Fruit fly (Drosophila melanogaster) whole organism, wandering third instar larva: ENCODE measurements around the gene TwdlE.
A peak's percentile ranks its signal among the peaks of the same experiment; 100 is the strongest.

Experiments
- CG9705 ChIP-seq: fragments of 200-800 bp; sonication (Bioruptor generic); optimal IDR thresholded peaks from 2 replicates; lab custom pipeline; 2018; ENCODE audit warnings: missing biosample characterization, mild to moderate bottlenecking, missing genetic modification characterization
- HLH106 ChIP-seq: fragments of 200-800 bp; optimal IDR thresholded peaks from 3 replicates; lab custom pipeline; 2019; ENCODE audit warnings: missing biosample characterization, mild to moderate bottlenecking, missing genetic modification characterization, moderate library complexity
- Hr78 ChIP-seq: fragments of >200 bp; optimal IDR thresholded peaks from 2 replicates; lab custom pipeline; 2017; ENCODE audit warnings: missing biosample characterization, missing genetic modification characterization
- Jra ChIP-seq: sonication (Bioruptor generic); optimal IDR thresholded peaks from 2 replicates; lab custom pipeline; 2016; ENCODE audit warnings: missing biosample characterization, missing genetic modification characterization
- Rel ChIP-seq, 2 experiments: fragments of 200-800 bp; sonication (Bioruptor generic) in 1 of 2; optimal IDR thresholded peaks; 2 replicates in 1 of 2; 3 replicates in 1 of 2; lab custom pipeline; 2016 to 2019; ENCODE audit warnings: mild to moderate bottlenecking in 2 of 2, missing biosample characterization in 2 of 2, missing genetic modification characterization in 2 of 2, moderate library complexity in 1 of 2
- brk ChIP-seq: fragments of 200-800 bp; sonication (Bioruptor generic); optimal IDR thresholded peaks from 2 replicates; lab custom pipeline; 2016; ENCODE audit warnings: missing biosample characterization, mild to moderate bottlenecking, missing genetic modification characterization
- jim ChIP-seq: fragments of 175-275, 200-325 bp; sonication (Bioruptor generic); optimal IDR thresholded peaks from 2 replicates; lab custom pipeline; 2016; ENCODE audit warnings: missing biosample characterization, mild to moderate bottlenecking, missing genetic modification characterization
- lola ChIP-seq: fragments of >200 bp; optimal IDR thresholded peaks from 2 replicates; lab custom pipeline; 2017; ENCODE audit warnings: missing biosample characterization, missing genetic modification characterization
- usp ChIP-seq: fragments of >200 bp; optimal IDR thresholded peaks from 2 replicates; lab custom pipeline; 2017; ENCODE audit warnings: missing biosample characterization, missing genetic modification characterization

Gene TwdlE

dm6 chr2L:7808886-7809698 is 51.5 kb downstream of the TwdlE start:
- no peak for TF ChIP-seq Hr78 (GFP tag; lab: Kevin White, UChicago)
- TF ChIP-seq Jra (GFP tag; lab: Kevin White, UChicago), result no peak
- no peak for TF ChIP-seq usp
- no peak for TF ChIP-seq HLH106 (tag; lab: Kevin White, UChicago)
- no peak for TF ChIP-seq Rel (GFP tag; optimal IDR thresholded peaks at IDR 0.05; lab: Kevin White, UChicago)
- TF ChIP-seq Rel (tag; optimal IDR thresholded peaks at IDR 0.05; lab: Kevin White, UChicago), result no peak
- peak; percentile 16 for TF ChIP-seq brk
- TF ChIP-seq lola (GFP tag; lab: Kevin White, UChicago), result no peak
- peak; percentile 18 for TF ChIP-seq jim (GFP tag; lab: Kevin White, UChicago)
- TF ChIP-seq CG9705, result no peak
